Fruit fly (Drosophila melanogaster) whole organism, embryonic: Measurements from ENCODE around the gene CG7557.

Experiments used
- Asciz ChIP-seq: fragments of 200-800 bp; sonication (Bioruptor generic); optimal IDR thresholded peaks from 2 replicates; lab custom pipeline; 2017; ENCODE audit warnings: missing biosample characterization, mild to moderate bottlenecking, missing genetic modification characterization, missing genetic modification reagents
- B-H2 ChIP-seq: fragments of 200-800 bp; sonication (Bioruptor generic); optimal IDR thresholded peaks from 2 replicates; lab custom pipeline; 2018; ENCODE audit warnings: missing biosample characterization, mild to moderate bottlenecking, missing genetic modification characterization
- CG10267 ChIP-seq: fragments of 200-800 bp; sonication (Bioruptor generic); optimal IDR thresholded peaks from 2 replicates; lab custom pipeline; 2018; ENCODE audit warnings: missing biosample characterization, mild to moderate bottlenecking, missing genetic modification characterization, moderate library complexity
- CG10543 ChIP-seq: fragments of 200-800 bp; sonication (Bioruptor generic); optimal IDR thresholded peaks from 3 replicates; lab custom pipeline; 2017; ENCODE audit warnings: missing biosample characterization, mild to moderate bottlenecking, missing genetic modification characterization, moderate library complexity
- CG11247 ChIP-seq: fragments of 200-800 bp; sonication (Bioruptor generic); IDR thresholded peaks from 2 replicates; pipeline ENCODE4 v1.3.6; 2022; ENCODE audit warnings: missing biosample characterization, missing genetic modification characterization
- CG11695 ChIP-seq: fragments of 200-800 bp; sonication (Bioruptor generic); IDR thresholded peaks from 3 replicates; pipeline ENCODE4 v1.3.6; 2022; ENCODE audit warnings: missing biosample characterization, missing genetic modification characterization
- CG13424 ChIP-seq: fragments of 200-800 bp; sonication (Bioruptor generic); optimal IDR thresholded peaks from 2 replicates; lab custom pipeline; 2019; ENCODE audit warnings: missing biosample characterization, mild to moderate bottlenecking, missing genetic modification characterization, moderate library complexity
- CG15479 ChIP-seq: fragments of 200-800 bp; sonication (Bioruptor generic); optimal IDR thresholded peaks from 3 replicates; lab custom pipeline; 2019; ENCODE audit warnings: missing biosample characterization, mild to moderate bottlenecking, missing genetic modification characterization, moderate library complexity
- CG1602 ChIP-seq: fragments of 200-800 bp; sonication (Bioruptor generic); optimal IDR thresholded peaks from 3 replicates; lab custom pipeline; 2016; ENCODE audit warnings: missing biosample characterization, missing genetic modification characterization
- CG16815 ChIP-seq: fragments of 200-800 bp; sonication (Bioruptor generic); optimal IDR thresholded peaks from 3 replicates; lab custom pipeline; 2017; ENCODE audit warnings: missing biosample characterization, mild to moderate bottlenecking, missing genetic modification characterization
- CG18599 ChIP-seq: fragments of 200-800 bp; sonication (Bioruptor generic); optimal IDR thresholded peaks from 3 replicates; lab custom pipeline; 2017; ENCODE audit warnings: missing biosample characterization, missing genetic modification characterization, mild to moderate bottlenecking, moderate library complexity, missing genetic modification reagents
- CG2678 ChIP-seq: fragments of 200-800 bp; sonication (Bioruptor generic); optimal IDR thresholded peaks from 3 replicates; lab custom pipeline; 2019; ENCODE audit warnings: missing biosample characterization, mild to moderate bottlenecking, missing genetic modification characterization, moderate library complexity
- CG32532 ChIP-seq: fragments of 200-800 bp; sonication (Bioruptor generic); IDR thresholded peaks from 2 replicates; pipeline ENCODE4 v1.3.6; 2022; ENCODE audit warnings: missing biosample characterization, missing genetic modification characterization
- CG5953 ChIP-seq: fragments of 200-800 bp; sonication (Bioruptor generic); IDR thresholded peaks from 2 replicates; pipeline ENCODE4 v1.3.6; 2022; ENCODE audit warnings: missing biosample characterization, missing genetic modification characterization
- CG6683 ChIP-seq: fragments of 200-800 bp; sonication (Bioruptor generic); optimal IDR thresholded peaks from 2 replicates; lab custom pipeline; 2017; ENCODE audit warnings: missing biosample characterization, mild to moderate bottlenecking, missing genetic modification characterization, missing genetic modification reagents
- CG8281 ChIP-seq: fragments of 200-800 bp; sonication (Bioruptor generic); optimal IDR thresholded peaks from 2 replicates; lab custom pipeline; 2018; ENCODE audit warnings: missing biosample characterization, mild to moderate bottlenecking, missing genetic modification characterization, moderate library complexity
- CG8388 ChIP-seq: fragments of 200-800 bp; sonication (Bioruptor generic); optimal IDR thresholded peaks from 2 replicates; lab custom pipeline; 2019; ENCODE audit warnings: missing biosample characterization, mild to moderate bottlenecking, missing genetic modification characterization, moderate library complexity
- CG8944 ChIP-seq: fragments of 200-800 bp; sonication (Bioruptor generic); optimal IDR thresholded peaks from 3 replicates; lab custom pipeline; 2016; ENCODE audit warnings: missing biosample characterization, missing genetic modification characterization
- CHES-1-like ChIP-seq: fragments of 200-800 bp; sonication (Bioruptor generic); optimal IDR thresholded peaks from 2 replicates; lab custom pipeline; 2016; ENCODE audit warnings: missing biosample characterization, missing genetic modification characterization
- E2f2 ChIP-seq: fragments of 200-800 bp; sonication (Bioruptor generic); IDR thresholded peaks from 2 replicates; pipeline ENCODE4 v1.3.6; 2022; ENCODE audit warnings: missing biosample characterization, missing genetic modification characterization
- Eip74EF ChIP-seq, 2 experiments: fragments of 200-800 bp in 1 of 2; fragments of >200 bp in 1 of 2; sonication (Bioruptor generic) in 1 of 2; optimal IDR thresholded peaks; 2 replicates each; lab custom pipeline; 2017 to 2019; ENCODE audit warnings: missing biosample characterization in 2 of 2, missing genetic modification characterization in 2 of 2, mild to moderate bottlenecking in 1 of 2, moderate library complexity in 1 of 2
- Ets65A ChIP-seq: fragments of 200-800 bp; sonication (Bioruptor generic); peaks from one replicate; lab custom pipeline; 2016; ENCODE audit warnings: missing biosample characterization, missing genetic modification characterization
- GATAe ChIP-seq: fragments of 200-800 bp; sonication (Bioruptor generic); conservative IDR thresholded peaks from 2 replicates; pipeline ENCODE4 v1.3.6; 2022; ENCODE audit warnings: missing biosample characterization, missing genetic modification characterization
- Gsc ChIP-seq: fragments of 200-800 bp; sonication (Bioruptor generic); IDR thresholded peaks from 2 replicates; pipeline ENCODE4 v1.3.6; 2022; ENCODE audit warnings: missing biosample characterization, missing genetic modification characterization
- H2.0 ChIP-seq: fragments of 200-800 bp; sonication (Bioruptor generic); IDR thresholded peaks from 2 replicates; pipeline ENCODE4 v1.3.6; 2022; ENCODE audit warnings: missing biosample characterization, missing genetic modification characterization
- HLH4C ChIP-seq: fragments of 200-800 bp; sonication (Bioruptor generic); IDR thresholded peaks from 3 replicates; pipeline ENCODE4 v1.3.6; 2022; ENCODE audit warnings: missing biosample characterization, missing genetic modification characterization; ENCODE audit not compliant: partially characterized antibody
- Mad ChIP-seq: fragments of 200-800 bp; sonication (Bioruptor generic); optimal IDR thresholded peaks from 2 replicates; lab custom pipeline; 2016; ENCODE audit warnings: missing biosample characterization, missing genetic modification characterization
- PHDP ChIP-seq: fragments of 200-800 bp; sonication (Bioruptor generic); optimal IDR thresholded peaks from 3 replicates; lab custom pipeline; 2018; ENCODE audit warnings: missing biosample characterization, mild to moderate bottlenecking, missing genetic modification characterization, moderate library complexity
- az2 ChIP-seq: fragments of 200-800 bp; sonication (Bioruptor generic); optimal IDR thresholded peaks from 3 replicates; lab custom pipeline; 2016; ENCODE audit warnings: missing biosample characterization, missing genetic modification characterization
- br ChIP-seq: fragments of >200 bp; optimal IDR thresholded peaks from 2 replicates; lab custom pipeline; 2017
- chm ChIP-seq: fragments of 200-800 bp; sonication (Bioruptor generic); IDR thresholded peaks from 2 replicates; pipeline ENCODE4 v1.3.6; 2022; ENCODE audit warnings: missing biosample characterization, missing genetic modification characterization
- crc ChIP-seq: fragments of 200-800 bp; sonication (Bioruptor generic); optimal IDR thresholded peaks from 2 replicates; lab custom pipeline; 2016; ENCODE audit warnings: missing biosample characterization, missing genetic modification characterization
- ems ChIP-seq: fragments of 200-800 bp; sonication (Bioruptor generic); optimal IDR thresholded peaks from 3 replicates; lab custom pipeline; 2016; ENCODE audit warnings: missing biosample characterization, missing genetic modification characterization
- gsb ChIP-seq: fragments of 200-800 bp; sonication (Bioruptor generic); IDR thresholded peaks from 2 replicates; pipeline ENCODE4 v1.3.6; 2022; ENCODE audit warnings: missing biosample characterization, missing genetic modification characterization
- hbn ChIP-seq: fragments of 200-800 bp; sonication (Bioruptor generic); IDR thresholded peaks from 2 replicates; pipeline ENCODE4 v1.3.6; 2022; ENCODE audit warnings: missing biosample characterization, missing genetic modification characterization; ENCODE audit not compliant: partially characterized antibody
- hkb ChIP-seq, 2 experiments: fragments of 200-800 bp in 1 of 2; fragments of >200 bp in 1 of 2; sonication (Bioruptor generic) in 1 of 2; IDR thresholded peaks in 1 of 2; optimal IDR thresholded peaks in 1 of 2; 2 replicates each; pipeline versions ENCODE4 v1.3.6 to Lab custom; 2017 to 2022; ENCODE audit warnings: missing biosample characterization in 1 of 2, missing genetic modification characterization in 1 of 2
- jigr1 ChIP-seq: fragments of 200-800 bp; sonication (Bioruptor generic); IDR thresholded peaks from 3 replicates; pipeline ENCODE4 v1.3.6; 2022; ENCODE audit warnings: missing biosample characterization, missing genetic modification characterization
- mam ChIP-seq: fragments of 200-800 bp; sonication (Bioruptor generic); optimal IDR thresholded peaks from 3 replicates; lab custom pipeline; 2016; ENCODE audit warnings: missing biosample characterization, missing genetic modification characterization
- prd ChIP-seq, 3 experiments: fragments of >200 bp in 2 of 3; fragments of 200-800 bp in 1 of 3; sonication (Bioruptor generic) in 1 of 3; optimal IDR thresholded peaks in 2 of 3; IDR thresholded peaks in 1 of 3; 2 replicates in 2 of 3; 3 replicates in 1 of 3; pipeline versions ENCODE4 v1.3.6 to Lab custom; 2017 to 2022; ENCODE audit warnings: missing biosample characterization in 1 of 3, missing genetic modification characterization in 1 of 3
- pros ChIP-seq: fragments of 200-800 bp; sonication (Bioruptor generic); optimal IDR thresholded peaks from 3 replicates; lab custom pipeline; 2019; ENCODE audit warnings: missing biosample characterization, mild to moderate bottlenecking, missing genetic modification characterization, moderate library complexity
- ro ChIP-seq: fragments of 200-800 bp; sonication (Bioruptor generic); IDR thresholded peaks from 2 replicates; pipeline ENCODE4 v1.3.6; 2022; ENCODE audit warnings: missing biosample characterization, missing genetic modification characterization
- row ChIP-seq: fragments of 200-800 bp; sonication (Bioruptor generic); IDR thresholded peaks from 3 replicates; pipeline ENCODE4 v1.3.6; 2022; ENCODE audit warnings: missing biosample characterization, missing genetic modification characterization
- sisA ChIP-seq: fragments of 200-800 bp; sonication (Bioruptor generic); IDR thresholded peaks from 2 replicates; pipeline ENCODE4 v1.3.6; 2022; ENCODE audit warnings: missing biosample characterization, missing genetic modification characterization
- slbo ChIP-seq: fragments of 200-800 bp; sonication (Bioruptor generic); IDR thresholded peaks from 2 replicates; pipeline ENCODE4 v1.3.6; 2022; ENCODE audit warnings: missing biosample characterization, missing genetic modification characterization
- trem ChIP-seq: fragments of 200-800 bp; optimal IDR thresholded peaks from 3 replicates; lab custom pipeline; 2019; ENCODE audit warnings: missing biosample characterization, mild to moderate bottlenecking, missing genetic modification characterization, moderate library complexity
- ttk ChIP-seq: fragments of 200-800 bp; sonication (Bioruptor generic); IDR thresholded peaks from 2 replicates; pipeline ENCODE4 v2.1.2; 2022; ENCODE audit warnings: missing biosample characterization, missing genetic modification characterization
- zen ChIP-seq: fragments of 200-800 bp; sonication (Bioruptor generic); optimal IDR thresholded peaks from 3 replicates; lab custom pipeline; 2018; ENCODE audit warnings: missing biosample characterization, mild to moderate bottlenecking, missing genetic modification characterization, moderate library complexity

Gene CG7557

dm6 chr3L:11405362-11406254, 39.4 kb upstream of the CG7557 start (continued):
- TF ChIP-seq CG18599 (peak; percentile 88), hkb (optimal IDR thresholded peaks at IDR 0.05; lab: Kevin White, UChicago) (no peak), hkb (GFP tag; IDR thresholded peaks at IDR 0.05; lab: Robert Waterston, UW) (peak; percentile 97), ro (GFP tag; lab: Robert Waterston, UW) (peak; percentile 87), Ets65A (peak; percentile 76), Mad (GFP tag; lab: Kevin White, UChicago) (peak; percentile 88), CG1602 (GFP tag; lab: Kevin White, UChicago) (peak; percentile 94), CG5953 (peak; percentile 92), ems (GFP tag; lab: Kevin White, UChicago) (peak; percentile 83), ttk (GFP tag; lab: Robert Waterston, UW) (peak; percentile 97), CG16815 (GFP tag; lab: Kevin White, UChicago) (peak; percentile 94), CG8944 (peak; percentile 93), GATAe (GFP tag; lab: Robert Waterston, UW) (peak; percentile 72), HLH4C (GFP tag; lab: Robert Waterston, UW) (0 out of 3 replicates have a peak, but pooled peaks have one; percentile 36), az2 (peak; percentile 97), CG2678 (tag; lab: Kevin White, UChicago) (peak; percentile 96), sisA (GFP tag; lab: Robert Waterston, UW) (peak; percentile 94), chm (GFP tag; lab: Robert Waterston, UW) (peak; percentile 98), CG32532 (GFP tag; lab: Robert Waterston, UW) (peak; percentile 94), hbn (GFP tag; lab: Robert Waterston, UW) (no peak), slbo (GFP tag; lab: Robert Waterston, UW) (peak; percentile 91), E2f2 (GFP tag; lab: Robert Waterston, UW) (peak; percentile 78), PHDP (tag; lab: Kevin White, UChicago) (peak; percentile 95), row (GFP tag; lab: Robert Waterston, UW) (peak; percentile 95), CG6683 (GFP tag; lab: Kevin White, UChicago) (peak; percentile 77), CG11695 (peak; percentile 96), CHES-1-like (GFP tag; lab: Kevin White, UChicago) (peak; percentile 89), pros (GFP tag; lab: Kevin White, UChicago) (peak; percentile 14), CG10267 (peak; percentile 91), crc (peak; percentile 87), trem (tag; lab: Kevin White, UChicago) (peak; percentile 94), Gsc (GFP tag; lab: Robert Waterston, UW) (peak; percentile 79), Asciz (GFP tag; lab: Kevin White, UChicago) (peak; percentile 93), Eip74EF (GFP tag; optimal IDR thresholded peaks at IDR 0.05; lab: Kevin White, UChicago) (peak in 1 of 2 experiments; percentile 90), CG15479 (GFP tag; lab: Kevin White, UChicago) (no peak), CG11247 (peak; percentile 90), H2.0 (GFP tag; lab: Robert Waterston, UW) (peak; percentile 96), CG8281 (tag; lab: Kevin White, UChicago) (peak; percentile 85), CG10543 (GFP tag; lab: Kevin White, UChicago) (peak; percentile 65), prd (optimal IDR thresholded peaks at IDR 0.05; lab: Kevin White, UChicago) (no peak), prd (GFP tag; IDR thresholded peaks at IDR 0.05; lab: Robert Waterston, UW) (peak; percentile 96), zen (tag; lab: Kevin White, UChicago) (peak; percentile 94), br (lab: Kevin White, UChicago) (no peak), B-H2 (GFP tag; lab: Kevin White, UChicago) (peak; percentile 73), gsb (GFP tag; lab: Robert Waterston, UW) (peak; percentile 84), CG8388 (GFP tag; lab: Kevin White, UChicago) (peak; percentile 95), CG13424 (peak; percentile 96), mam (GFP tag; lab: Kevin White, UChicago) (peak; percentile 90), jigr1 (peak; percentile 93)
